Worm (Caenorhabditis elegans) whole organism, L1 larva: ENCODE results near the gene oac-6.

Experiments used
- C04F5.9 ChIP-seq: sonication (generic microtip); optimal IDR thresholded peaks from 2 replicates; lab custom pipeline; 2016; ENCODE audit warnings: missing genetic modification characterization, missing compliant biosample characterization
- aly-2 ChIP-seq: fragments of 150-350 bp; optimal IDR thresholded peaks from 2 replicates; lab custom pipeline; 2014; ENCODE audit warnings: missing biosample characterization, missing genetic modification characterization
- ama-1 ChIP-seq: fragments of 150-350 bp; optimal IDR thresholded peaks from 2 replicates; lab custom pipeline; 2014
- blmp-1 ChIP-seq: fragments of 150-350 bp; optimal IDR thresholded peaks from 2 replicates; lab custom pipeline; 2014; ENCODE audit warnings: missing biosample characterization, missing genetic modification characterization
- ceh-63 ChIP-seq: fragments of 200-800 bp; sonication (Bioruptor generic); optimal IDR thresholded peaks from 2 replicates; lab custom pipeline; 2018; ENCODE audit warnings: mild to moderate bottlenecking, missing genetic modification characterization, missing compliant biosample characterization
- ceh-82 ChIP-seq, 3 experiments: fragments of 150-350 bp in 1 of 3; sonication (generic microtip) in 2 of 3; optimal IDR thresholded peaks; 2 replicates each; lab custom pipeline; 2014 to 2017; ENCODE audit warnings: missing biosample characterization in 3 of 3, missing genetic modification characterization in 3 of 3
- ceh-88 ChIP-seq: fragments of 200-800 bp; sonication (Bioruptor generic); IDR thresholded peaks from 2 replicates; pipeline ENCODE4 v1.3.6; 2022; ENCODE audit warnings: missing genetic modification characterization, missing compliant biosample characterization
- ces-1 ChIP-seq: fragments of 150-350 bp; optimal IDR thresholded peaks from 2 replicates; lab custom pipeline; 2014; ENCODE audit warnings: missing biosample characterization, missing genetic modification reagents, missing genetic modification characterization
- efl-3 ChIP-seq: fragments of 200-800 bp; sonication (Bioruptor generic); optimal IDR thresholded peaks from 2 replicates; lab custom pipeline; 2018; ENCODE audit warnings: mild to moderate bottlenecking, missing genetic modification characterization, missing compliant biosample characterization
- egl-27 ChIP-seq, 2 experiments: fragments of 150-350 bp in 1 of 2; sonication (generic microtip); optimal IDR thresholded peaks; 3 replicates each; lab custom pipeline; 2017 to 2018; ENCODE audit warnings: missing biosample characterization in 2 of 2, missing genetic modification characterization in 2 of 2, missing genetic modification reagents in 2 of 2
- elt-2 ChIP-seq: sonication (generic microtip); optimal IDR thresholded peaks from 2 replicates; lab custom pipeline; 2016; ENCODE audit warnings: missing genetic modification characterization, mild to moderate bottlenecking, inconsistent platforms, missing compliant biosample characterization, missing genetic modification reagents
- elt-3 ChIP-seq, 6 experiments: fragments of 150-350 bp in 1 of 6; sonication (generic microtip); optimal IDR thresholded peaks; 2 replicates each; lab custom pipeline; 2017 to 2018; ENCODE audit warnings: missing biosample characterization in 6 of 6, missing genetic modification characterization in 6 of 6, inconsistent platforms in 1 of 6
- fkh-10 ChIP-seq: sonication (generic microtip); optimal IDR thresholded peaks from 2 replicates; lab custom pipeline; 2017; ENCODE audit warnings: missing biosample characterization, missing genetic modification reagents, missing genetic modification characterization
- fkh-8 ChIP-seq: sonication (generic microtip); optimal IDR thresholded peaks from 2 replicates; lab custom pipeline; 2016; ENCODE audit warnings: mild to moderate bottlenecking, missing genetic modification characterization, missing compliant biosample characterization
- hpl-2 ChIP-seq: fragments of 150-350 bp; optimal IDR thresholded peaks from 2 replicates; lab custom pipeline; 2014; ENCODE audit warnings: missing biosample characterization, missing genetic modification reagents, missing genetic modification characterization
- irx-1 ChIP-seq: sonication (generic microtip); optimal IDR thresholded peaks from 2 replicates; lab custom pipeline; 2016; ENCODE audit warnings: missing genetic modification characterization, missing compliant biosample characterization
- isw-1 ChIP-seq: fragments of 200-800 bp; sonication (Bioruptor generic); IDR thresholded peaks from 2 replicates; pipeline ENCODE4 v1.3.6; 2022; ENCODE audit warnings: missing genetic modification characterization, missing compliant biosample characterization
- lin-13 ChIP-seq: fragments of 150-350 bp; optimal IDR thresholded peaks from 2 replicates; lab custom pipeline; 2014; ENCODE audit warnings: missing biosample characterization, missing genetic modification reagents, missing genetic modification characterization
- lin-35 ChIP-seq, 2 experiments: fragments of 150-350 bp; optimal IDR thresholded peaks; 2 replicates each; lab custom pipeline; 2014; ENCODE audit warnings: missing biosample characterization in 2 of 2, missing genetic modification characterization in 2 of 2, missing genetic modification reagents in 2 of 2
- lir-3 ChIP-seq: sonication (generic microtip); optimal IDR thresholded peaks from 2 replicates; lab custom pipeline; 2016; ENCODE audit warnings: mild to moderate bottlenecking, missing genetic modification characterization, moderate library complexity, missing compliant biosample characterization; ENCODE audit not compliant: poor library complexity
- mab-9 ChIP-seq: fragments of 200-800 bp; sonication (Bioruptor generic); IDR thresholded peaks from 2 replicates; pipeline ENCODE4 v1.3.6; 2022; ENCODE audit warnings: missing genetic modification reagents, missing genetic modification characterization, missing compliant biosample characterization
- nhr-12 ChIP-seq: sonication (generic microtip); optimal IDR thresholded peaks from 2 replicates; lab custom pipeline; 2017; ENCODE audit warnings: missing biosample characterization, missing genetic modification characterization
- nhr-20 ChIP-seq: sonication (generic microtip); optimal IDR thresholded peaks from 2 replicates; lab custom pipeline; 2016; ENCODE audit warnings: mild to moderate bottlenecking, missing genetic modification characterization, missing compliant biosample characterization
- nhr-28 ChIP-seq: fragments of 150-350 bp; optimal IDR thresholded peaks from 2 replicates; lab custom pipeline; 2014; ENCODE audit warnings: missing biosample characterization, missing genetic modification characterization
- nhr-71 ChIP-seq: sonication (generic microtip); optimal IDR thresholded peaks from 2 replicates; lab custom pipeline; 2016; ENCODE audit warnings: mild to moderate bottlenecking, missing genetic modification characterization, moderate library complexity, missing compliant biosample characterization
- nhr-76 ChIP-seq: sonication (generic microtip); optimal IDR thresholded peaks from 2 replicates; lab custom pipeline; 2017; ENCODE audit warnings: missing biosample characterization, missing genetic modification characterization
- pag-3 ChIP-seq: sonication (generic microtip); optimal IDR thresholded peaks from 2 replicates; lab custom pipeline; 2017; ENCODE audit warnings: missing genetic modification characterization, mild to moderate bottlenecking, missing compliant biosample characterization, antibody characterized with exemption, borderline replicate concordance; ENCODE audit not compliant: insufficient read depth
- snpc-4 ChIP-seq: fragments of 150-350 bp; optimal IDR thresholded peaks from 2 replicates; lab custom pipeline; 2014; ENCODE audit warnings: missing biosample characterization, missing genetic modification characterization
- sox-4 ChIP-seq: sonication (generic microtip); optimal IDR thresholded peaks from 2 replicates; lab custom pipeline; 2016; ENCODE audit warnings: missing genetic modification characterization, missing compliant biosample characterization
- swsn-7 ChIP-seq: sonication (generic microtip); optimal IDR thresholded peaks from 2 replicates; lab custom pipeline; 2016; ENCODE audit warnings: missing genetic modification characterization, missing compliant biosample characterization
- tlp-1 ChIP-seq: fragments of 150-350 bp; optimal IDR thresholded peaks from 2 replicates; lab custom pipeline; 2014; ENCODE audit warnings: missing biosample characterization, missing genetic modification characterization
- unc-130 ChIP-seq: fragments of 150-350 bp; optimal IDR thresholded peaks from 2 replicates; lab custom pipeline; 2017; ENCODE audit warnings: missing biosample characterization, missing genetic modification characterization, inconsistent platforms
- unc-62 ChIP-seq: fragments of 150-350 bp; optimal IDR thresholded peaks from 2 replicates; lab custom pipeline; 2014; ENCODE audit warnings: missing biosample characterization, missing genetic modification reagents, missing genetic modification characterization
- unc-86 ChIP-seq: sonication (generic microtip); optimal IDR thresholded peaks from 2 replicates; lab custom pipeline; 2016; ENCODE audit warnings: missing genetic modification characterization, missing compliant biosample characterization
- unc-98 ChIP-seq: fragments of 200-800 bp; sonication (Bioruptor generic); IDR thresholded peaks from 2 replicates; pipeline ENCODE4 v1.3.6; 2022; ENCODE audit warnings: missing genetic modification characterization, missing compliant biosample characterization
- xbp-1 ChIP-seq: sonication (generic microtip); optimal IDR thresholded peaks from 2 replicates; lab custom pipeline; 2016; ENCODE audit warnings: missing genetic modification characterization, missing compliant biosample characterization
- ztf-11 ChIP-seq, 2 experiments: sonication (generic microtip); optimal IDR thresholded peaks; 2 replicates each; lab custom pipeline; 2016 to 2017; ENCODE audit warnings: missing genetic modification characterization in 2 of 2, missing biosample characterization in 1 of 2, missing compliant biosample characterization in 1 of 2
- ztf-4 ChIP-seq: fragments of 150-350 bp; optimal IDR thresholded peaks from 2 replicates; lab custom pipeline; 2014; ENCODE audit warnings: missing biosample characterization, missing genetic modification characterization

oac-6 gene

ce11 chrV:16292409-16292808 is 10.1 kb upstream of the oac-6 start, which contains the start of gene oac-5:
Gene oac-5, plus strand, starts transcription at chrV:16292709.
- TF ChIP-seq blmp-1 (no peak), lin-13 (GFP tag; lab: Kevin White, UChicago) (no peak), C04F5.9 (tag; lab: Kevin White, UChicago) (no peak), unc-62 (no peak), nhr-28 (tag; lab: Kevin White, UChicago) (no peak), ztf-4 (tag; lab: Kevin White, UChicago) (no peak), nhr-20 (tag; lab: Kevin White, UChicago) (no peak), elt-2 (tag; lab: Kevin White, UChicago) (peak; percentile 23)

ce11 chrV:16297070-16297469 is 5.4 kb upstream of the oac-6 start, which contains the start of gene srbc-83:
Gene srbc-83, plus strand, starts transcription at chrV:16297370.
- TF ChIP-seq hpl-2 (no peak), pag-3 (tag; lab: Kevin White, UChicago) (no peak), ces-1 (GFP tag; lab: Kevin White, UChicago) (no peak), nhr-20 (tag; lab: Kevin White, UChicago) (no peak), elt-2 (tag; lab: Kevin White, UChicago) (no peak), ceh-88 (GFP tag; lab: Robert Waterston, UW) (no peak), ztf-11 (tag; optimal IDR thresholded peaks at IDR 0.05; lab: Kevin White, UChicago) (no peak), ama-1 (lab: Kevin White, UChicago) (no peak), lir-3 (tag; lab: Kevin White, UChicago) (no peak), mab-9 (GFP tag; lab: Robert Waterston, UW) (no peak), fkh-8 (no peak), nhr-12 (tag; lab: Kevin White, UChicago) (no peak), ceh-82 (tag; optimal IDR thresholded peaks at IDR 0.05; lab: Kevin White, UChicago) (no peak), fkh-10 (no peak), nhr-71 (tag; lab: Kevin White, UChicago) (no peak), unc-86 (no peak), egl-27 (tag; optimal IDR thresholded peaks at IDR 0.05; lab: Kevin White, UChicago) (no peak), swsn-7 (tag; lab: Kevin White, UChicago) (no peak)

ce11 chrV:16298669-16299068 is 3.8 kb upstream of the oac-6 start, which contains the start of gene srbc-84:
Gene srbc-84, plus strand, starts transcription at chrV:16298969.
- no peak for TF ChIP-seq snpc-4 (tag; lab: Kevin White, UChicago)
- TF ChIP-seq irx-1 (tag; lab: Kevin White, UChicago), result no peak
- TF ChIP-seq ceh-63 (GFP tag; lab: Kevin White, UChicago), result no peak
- TF ChIP-seq xbp-1 (tag; lab: Kevin White, UChicago), result no peak
- TF ChIP-seq nhr-12 (tag; lab: Kevin White, UChicago), result no peak
- no peak for TF ChIP-seq efl-3 (GFP tag; lab: Kevin White, UChicago)
- no peak for TF ChIP-seq nhr-76 (tag; lab: Kevin White, UChicago)
- no peak for TF ChIP-seq isw-1 (GFP tag; lab: Robert Waterston, UW)
- TF ChIP-seq elt-3 (tag; optimal IDR thresholded peaks at IDR 0.05; lab: Kevin White, UChicago), result no peak
- no peak for TF ChIP-seq unc-130 (tag; lab: Kevin White, UChicago)
- TF ChIP-seq fkh-10, result no peak
- TF ChIP-seq tlp-1 (tag; lab: Kevin White, UChicago), result no peak
- TF ChIP-seq pag-3 (tag; lab: Kevin White, UChicago), result no peak
- TF ChIP-seq elt-2 (tag; lab: Kevin White, UChicago), result no peak
- TF ChIP-seq unc-98, result no peak
- TF ChIP-seq aly-2, result no peak
- no peak for TF ChIP-seq lin-35 (GFP tag; optimal IDR thresholded peaks at IDR 0.05; lab: Kevin White, UChicago)
- TF ChIP-seq sox-4 (tag; lab: Kevin White, UChicago), result no peak
- TF ChIP-seq, all 84 proteins: peak for 0
